Worm (Caenorhabditis elegans): ENCODE measurements around the gene C50E3.5.

C50E3.5 gene

ce11 chrV:7587637-7588036 lies at the start of gene C50E3.5, which contains the start of gene F19F10.11:
TSS of gene C50E3.5 (plus strand) at chrV:7587996.
TSS of gene F19F10.11 (minus strand) at chrV:7587704.
- TF ChIP-seq snpc-1.1 (tag; optimal IDR thresholded peaks at IDR 0.05; ENCODE audit: insufficient read depth) = peak; percentile 12
- no peak for TF ChIP-seq pbrm-1 (GFP tag; IDR thresholded peaks at IDR 0.05)
- TF ChIP-seq gei-17 (GFP tag; optimal IDR thresholded peaks at IDR 0.05) = no peak
- peak; percentile 95 for TF ChIP-seq mcd-1 (GFP tag; IDR thresholded peaks at IDR 0.05)
- TF ChIP-seq snpc-1.3 (tag; optimal IDR thresholded peaks at IDR 0.05; ENCODE audit: insufficient read depth) = peak; percentile 60
- TF ChIP-seq attf-5 (GFP tag; optimal IDR thresholded peaks at IDR 0.05) = peak; percentile 91
- TF ChIP-seq lsl-1 (GFP tag; optimal IDR thresholded peaks at IDR 0.05) = peak; percentile 28
- TF ChIP-seq snpc-4 (GFP tag; optimal IDR thresholded peaks at IDR 0.05) = no peak
- peak in 3 of 4 experiments; percentile 12 to 34 (median 18) for TF ChIP-seq snpc-4 (tag; optimal IDR thresholded peaks at IDR 0.05)
- TF ChIP-seq snpc-3.4 (tag; optimal IDR thresholded peaks at IDR 0.05) = peak; percentile 35
- 0 out of 2 replicates have a peak, but pooled peaks have one; percentile 27 for TF ChIP-seq dox-1 (GFP tag; IDR thresholded peaks at IDR 0.05)
- no peak for TF ChIP-seq K12H6.12 (tag; optimal IDR thresholded peaks at IDR 0.05)
- peak; percentile 45 for TF ChIP-seq F23B12.7 (tag; optimal IDR thresholded peaks at IDR 0.05; ENCODE audit: insufficient read depth)
- peak; percentile 30 for TF ChIP-seq lin-54 (GFP tag; optimal IDR thresholded peaks at IDR 0.05)
- TF ChIP-seq lin-35 (GFP tag; optimal IDR thresholded peaks at IDR 0.05) = peak in 1 of 3 experiments; percentile 50
- no peak for TF ChIP-seq athp-1 (tag; optimal IDR thresholded peaks at IDR 0.05)
- peak; percentile 29 for TF ChIP-seq ztf-18 (tag; optimal IDR thresholded peaks at IDR 0.05)
- TF ChIP-seq madf-6 (GFP tag; IDR thresholded peaks at IDR 0.05) = peak; percentile 60
- no peak for TF ChIP-seq bed-2 (GFP tag; IDR thresholded peaks at IDR 0.05)
- TF ChIP-seq hmg-1.2 (GFP tag; IDR thresholded peaks at IDR 0.05) = peak; percentile 98

ce11 chrV:7538018-7538417 lies 49.8 kb upstream of the C50E3.5 start, which contains the start of gene C54F6.12:
TSS of gene C54F6.12 (minus strand) at chrV:7538118.
- TF ChIP-seq ztf-22 (GFP tag; optimal IDR thresholded peaks at IDR 0.05) = no peak
- no peak for TF ChIP-seq ztf-18 (tag; optimal IDR thresholded peaks at IDR 0.05)
- no peak for TF ChIP-seq nhr-179 (tag; optimal IDR thresholded peaks at IDR 0.05)
- no peak for TF ChIP-seq aptf-3 (GFP tag; IDR thresholded peaks at IDR 0.05)
- TF ChIP-seq bed-1 (GFP tag; IDR thresholded peaks at IDR 0.05) = no peak
- no peak for TF ChIP-seq ceh-40 (GFP tag; IDR thresholded peaks at IDR 0.05)
- no peak for TF ChIP-seq F37B4.10 (GFP tag; IDR thresholded peaks at IDR 0.05)
- no peak for TF ChIP-seq unc-62 (GFP tag; optimal IDR thresholded peaks at IDR 0.05)
- TF ChIP-seq madf-6 (GFP tag; IDR thresholded peaks at IDR 0.05) = no peak
- TF ChIP-seq pha-4 (tag; optimal IDR thresholded peaks at IDR 0.05) = no peak
- TF ChIP-seq ceh-79 (tag; optimal IDR thresholded peaks at IDR 0.05) = no peak
- TF ChIP-seq F52B5.7 (tag; optimal IDR thresholded peaks at IDR 0.05) = no peak
- no peak for TF ChIP-seq let-526 (GFP tag; IDR thresholded peaks at IDR 0.05)
- no peak for TF ChIP-seq K12H6.12 (tag; optimal IDR thresholded peaks at IDR 0.05)
- TF ChIP-seq snpc-4 (GFP tag; optimal IDR thresholded peaks at IDR 0.05) = no peak
- no peak for TF ChIP-seq snpc-4 (tag; optimal IDR thresholded peaks at IDR 0.05)
- no peak for TF ChIP-seq sea-2 (GFP tag; IDR thresholded peaks at IDR 0.05)
- no peak for TF ChIP-seq D2030.7 (GFP tag; IDR thresholded peaks at IDR 0.05)
- no peak for TF ChIP-seq madf-3 (GFP tag; IDR thresholded peaks at IDR 0.05)
- TF ChIP-seq gei-17 (GFP tag; optimal IDR thresholded peaks at IDR 0.05) = no peak

DNA sequence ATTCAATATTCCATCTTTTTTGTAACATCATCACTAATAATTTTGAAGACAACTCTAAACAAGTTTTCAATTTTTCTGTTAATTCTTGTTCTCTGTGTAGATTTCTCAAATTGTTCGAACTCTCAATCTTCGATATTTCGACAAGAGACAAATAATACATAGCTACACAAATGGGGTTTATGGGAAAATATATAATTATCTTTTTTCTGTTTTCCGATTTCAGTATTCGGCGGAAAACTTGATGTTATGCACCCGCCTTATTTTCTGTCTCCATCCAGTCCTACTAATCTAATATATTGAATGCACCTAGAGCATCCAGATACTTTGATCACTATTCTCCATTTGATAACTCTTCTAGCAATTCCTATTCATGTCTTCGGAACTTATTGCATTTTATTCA lies 48.8 kb upstream of the C50E3.5 start, which contains the start of gene srh-268:
Gene srh-268 (plus strand): TSS at position 301 of the 400 bp plus-strand sequence.
- TF ChIP-seq ceh-58 (GFP tag; IDR thresholded peaks at IDR 0.05) (no peak), nhr-27 (tag; optimal IDR thresholded peaks at IDR 0.05) (no peak), ama-1 (optimal IDR thresholded peaks at IDR 0.05) (no peak), ama-1 (GFP tag; optimal IDR thresholded peaks at IDR 0.05) (no peak), F10E7.11 (tag; optimal IDR thresholded peaks at IDR 0.05) (no peak), atf-7 (tag; optimal IDR thresholded peaks at IDR 0.05) (no peak), hlh-12 (tag; optimal IDR thresholded peaks at IDR 0.05) (no peak), lsy-27 (tag; optimal IDR thresholded peaks at IDR 0.05; ENCODE audit: borderline replicate concordance, insufficient read depth) (no peak), unc-62 (GFP tag; optimal IDR thresholded peaks at IDR 0.05) (no peak), F23B12.7 (tag; optimal IDR thresholded peaks at IDR 0.05; ENCODE audit: insufficient read depth) (no peak), F39B2.1 (GFP tag; IDR thresholded peaks at IDR 0.05) (no peak), efl-1 (GFP tag; optimal IDR thresholded peaks at IDR 0.05) (no peak), mcd-1 (GFP tag; IDR thresholded peaks at IDR 0.05) (no peak), ceh-91 (GFP tag; IDR thresholded peaks at IDR 0.05) (no peak), F49E8.2 (tag; optimal IDR thresholded peaks at IDR 0.05; ENCODE audit: insufficient read depth) (no peak), unc-130 (GFP tag; optimal IDR thresholded peaks at IDR 0.05) (no peak)

All from whole organism, young adult.